Fruit fly (Drosophila melanogaster) S2 (cell line): ENCODE results near the gene IntS14.

ENCODE experiments used
- CG8478 ChIP-seq: fragments of >200 bp; optimal IDR thresholded peaks from 2 replicates; lab custom pipeline; 2018
- CTCF ChIP-seq, 2 experiments: fragments of >200 bp; optimal IDR thresholded peaks; 2 replicates each; lab custom pipeline; 2018

The IntS14 gene

dm6 chr2L:1201396-1201837, 37.2 kb downstream of the IntS14 start:
- TF ChIP-seq CTCF (optimal IDR thresholded peaks at IDR 0.05; lab: Kevin White, UChicago): no peak
- no peak for TF ChIP-seq CG8478 (lab: Kevin White, UChicago)

DNA sequence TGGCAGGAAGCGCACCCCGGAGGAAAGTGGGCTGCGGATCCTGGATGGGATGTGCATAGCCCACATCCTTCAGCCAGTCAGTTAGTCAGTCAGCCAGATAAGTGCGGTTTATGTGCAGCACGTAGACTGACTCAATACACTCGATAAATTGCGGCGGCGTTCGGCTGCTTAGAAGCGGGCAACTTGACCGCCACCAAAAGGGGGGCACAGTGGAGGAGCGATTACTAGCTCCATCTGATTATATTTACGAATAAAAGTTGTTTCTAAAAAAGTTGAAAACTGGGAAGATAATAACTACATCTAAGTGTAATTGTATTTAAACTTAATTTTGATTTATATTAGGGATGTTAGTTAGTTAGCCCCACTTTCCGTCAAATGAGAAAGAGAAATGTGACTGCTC, 38.2 kb downstream of the IntS14 start:
- no peak for TF ChIP-seq CTCF (optimal IDR thresholded peaks at IDR 0.05; lab: Kevin White, UChicago)
- no peak for TF ChIP-seq CG8478 (lab: Kevin White, UChicago)

DNA sequence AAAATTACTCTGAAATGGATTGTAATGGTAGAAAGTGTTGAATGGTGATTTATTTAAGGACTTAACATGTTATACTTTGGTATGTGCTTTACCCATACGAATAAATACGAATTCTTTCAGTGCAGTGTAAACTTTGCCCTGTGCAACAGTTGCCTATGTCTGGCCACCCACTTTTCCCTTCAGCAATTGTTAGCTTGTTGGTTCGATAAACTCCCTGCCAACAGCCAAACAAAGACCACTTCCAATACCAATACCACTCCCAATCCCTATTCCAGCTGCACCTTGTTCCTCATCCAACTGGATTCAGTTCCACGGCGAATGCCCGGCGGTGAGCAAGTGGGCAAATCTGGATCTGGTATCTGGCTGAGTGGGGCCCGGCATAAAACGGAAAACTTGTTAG, 39.7 kb downstream of the IntS14 start, which contains the start of gene CG14342:
Gene CG14342, plus strand, starts transcription at position 301 of the 400 bp plus-strand sequence.
- TF ChIP-seq CG8478 (lab: Kevin White, UChicago) (no peak), CTCF (optimal IDR thresholded peaks at IDR 0.05; lab: Kevin White, UChicago) (no peak)

DNA sequence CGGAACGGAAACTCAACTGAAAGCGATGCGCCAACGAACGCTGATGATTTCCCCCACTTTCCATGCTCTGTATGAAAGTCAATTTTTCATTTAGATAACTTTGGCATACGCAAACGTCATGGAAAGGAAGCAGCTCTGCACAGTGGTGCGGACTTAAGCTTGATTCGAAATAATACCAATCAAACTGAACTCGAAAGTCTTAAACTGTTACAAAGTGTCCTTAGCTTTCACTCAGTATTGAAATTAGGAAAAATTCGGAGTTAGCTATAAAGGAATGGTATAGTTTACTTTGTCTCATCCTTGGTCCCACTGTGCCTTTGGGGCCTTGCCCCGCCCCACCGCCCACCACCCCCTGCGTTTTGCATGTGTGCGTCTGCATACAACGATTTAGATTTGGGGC, 43.2 kb downstream of the IntS14 start:
- TF ChIP-seq CG8478 (lab: Kevin White, UChicago): no peak
- TF ChIP-seq CTCF (optimal IDR thresholded peaks at IDR 0.05; lab: Kevin White, UChicago): no peak

DNA sequence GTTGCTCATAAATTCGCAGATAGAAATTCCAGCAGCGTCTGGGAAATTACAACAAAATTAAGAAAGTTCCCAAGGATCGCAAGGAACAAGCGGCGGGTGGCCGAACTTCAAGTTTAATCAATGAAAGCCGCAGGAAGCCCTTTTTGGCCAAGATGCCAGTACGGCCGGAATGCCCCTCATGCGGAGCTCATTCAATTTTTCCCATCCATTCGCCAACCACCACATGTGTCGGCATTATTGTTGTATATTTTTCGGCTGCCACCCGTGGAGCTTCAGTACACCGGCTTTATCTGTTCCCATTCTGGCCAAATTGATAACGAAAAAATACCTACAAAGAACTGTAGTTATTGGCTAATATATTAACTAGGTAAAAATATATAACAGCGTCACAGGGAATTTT, 47.3 kb downstream of the IntS14 start:
- TF ChIP-seq CG8478 (lab: Kevin White, UChicago): no peak
- TF ChIP-seq CTCF (optimal IDR thresholded peaks at IDR 0.05; lab: Kevin White, UChicago): no peak

DNA sequence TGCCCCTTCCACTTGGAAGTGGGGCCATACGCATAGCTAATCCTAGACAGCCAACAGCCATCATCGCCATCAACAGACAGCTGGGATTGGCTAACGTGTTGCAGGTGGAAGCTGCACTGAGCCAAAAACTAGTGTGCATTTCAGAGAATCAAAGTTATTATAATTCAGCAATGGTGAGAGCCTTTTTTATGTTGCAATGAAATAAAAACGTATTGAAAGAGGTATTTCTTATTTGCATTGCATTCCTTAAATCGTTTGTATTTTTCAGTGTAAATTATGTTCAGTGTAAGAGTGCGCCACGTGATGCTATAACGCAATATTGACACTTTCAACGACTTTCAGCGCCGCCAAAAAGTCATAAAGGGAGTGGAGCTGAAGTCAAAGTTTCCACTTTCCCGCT, 49.3 kb downstream of the IntS14 start:
- TF ChIP-seq CTCF (optimal IDR thresholded peaks at IDR 0.05; lab: Kevin White, UChicago): no peak
- no peak for TF ChIP-seq CG8478 (lab: Kevin White, UChicago)

DNA sequence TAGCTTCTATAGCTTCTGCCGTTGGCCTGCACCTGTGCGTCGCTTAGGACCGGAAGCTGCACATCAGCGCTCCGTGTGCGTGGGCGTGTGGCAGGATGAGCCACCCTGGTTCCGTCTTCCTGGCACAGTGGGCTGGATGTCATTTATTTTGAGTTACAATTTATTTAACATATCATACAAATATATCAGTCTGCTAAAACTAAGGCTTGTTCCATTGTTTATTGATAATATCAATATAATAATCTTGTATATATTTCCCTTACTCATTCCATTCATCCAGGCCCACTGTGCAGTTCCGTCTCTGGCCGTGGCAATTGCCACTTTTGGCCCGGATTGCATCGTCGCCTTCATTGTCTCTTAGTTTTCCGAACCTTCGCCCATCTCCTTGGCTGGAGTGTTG, 50.2 kb downstream of the IntS14 start:
- no peak for TF ChIP-seq CG8478 (lab: Kevin White, UChicago)
